Worm (Caenorhabditis elegans): Measurements from ENCODE around the gene ptr-19.

ce11 chrIII:10755480-10756066 lies 26.1 kb upstream of the ptr-19 start, which contains the start of gene hpl-2:
- TF ChIP-seq him-1 (tag; optimal IDR thresholded peaks at IDR 0.05) (no peak), dao-5 (tag; optimal IDR thresholded peaks at IDR 0.05) (no peak), W03F9.2 (tag; optimal IDR thresholded peaks at IDR 0.05) (no peak)
